Fruit fly (Drosophila melanogaster) whole organism, pupa: ENCODE results near the gene CG10863.

Experiments used
- CG12605 ChIP-seq: fragments of 200-800 bp; sonication (Bioruptor generic); IDR thresholded peaks from 2 replicates; pipeline ENCODE4 v1.3.6; 2022; ENCODE audit warnings: missing biosample characterization, missing genetic modification characterization
- CG14655 ChIP-seq: fragments of 200-800 bp; sonication (Bioruptor generic); optimal IDR thresholded peaks from 3 replicates; lab custom pipeline; 2017; ENCODE audit warnings: mild to moderate bottlenecking, missing biosample characterization, missing genetic modification reagents, missing genetic modification characterization
- CG15710 ChIP-seq: fragments of 200-800 bp; sonication (Bioruptor generic); optimal IDR thresholded peaks from 2 replicates; lab custom pipeline; 2018; ENCODE audit warnings: missing biosample characterization, mild to moderate bottlenecking, missing genetic modification characterization, moderate library complexity
- CG17806 ChIP-seq: fragments of 200-800 bp; sonication (Bioruptor generic); optimal IDR thresholded peaks from 2 replicates; lab custom pipeline; 2018; ENCODE audit warnings: missing biosample characterization, mild to moderate bottlenecking, missing genetic modification characterization, moderate library complexity
- CG34367 ChIP-seq: fragments of 200-800 bp; sonication (Bioruptor generic); optimal IDR thresholded peaks from 2 replicates; lab custom pipeline; 2018; ENCODE audit warnings: missing biosample characterization, mild to moderate bottlenecking, missing genetic modification characterization
- CG8301 ChIP-seq: fragments of 200-800 bp; sonication (Bioruptor generic); optimal IDR thresholded peaks from 2 replicates; lab custom pipeline; 2018; ENCODE audit warnings: missing biosample characterization, mild to moderate bottlenecking, missing genetic modification characterization
- D1 ChIP-seq: fragments of 200-800 bp; sonication (Bioruptor generic); optimal IDR thresholded peaks from 2 replicates; lab custom pipeline; 2018; ENCODE audit warnings: missing biosample characterization, mild to moderate bottlenecking, missing genetic modification characterization, moderate library complexity
- EcR ChIP-seq: fragments of 200-800 bp; sonication (Bioruptor generic); optimal IDR thresholded peaks from 3 replicates; lab custom pipeline; 2019; ENCODE audit warnings: missing biosample characterization, missing genetic modification characterization, mild to moderate bottlenecking, moderate library complexity, missing genetic modification reagents
- Ets98B ChIP-seq: fragments of 200-800 bp; sonication (Bioruptor generic); IDR thresholded peaks from 2 replicates; pipeline ENCODE4 v1.3.6; 2022; ENCODE audit warnings: missing biosample characterization, missing genetic modification characterization
- Pif1B ChIP-seq: fragments of 200-800 bp; sonication (Bioruptor generic); optimal IDR thresholded peaks from 3 replicates; lab custom pipeline; 2016; ENCODE audit warnings: missing biosample characterization, missing genetic modification characterization
- fd96Ca ChIP-seq: fragments of 200-800 bp; sonication (Bioruptor generic); IDR thresholded peaks from 3 replicates; pipeline ENCODE4 v1.3.6; 2022; ENCODE audit warnings: missing biosample characterization, missing genetic modification characterization
- rn ChIP-seq: fragments of 200-800 bp; sonication (Bioruptor generic); IDR thresholded peaks from 2 replicates; pipeline ENCODE4 v1.3.6; 2022; ENCODE audit warnings: missing biosample characterization, missing genetic modification characterization

DNA sequence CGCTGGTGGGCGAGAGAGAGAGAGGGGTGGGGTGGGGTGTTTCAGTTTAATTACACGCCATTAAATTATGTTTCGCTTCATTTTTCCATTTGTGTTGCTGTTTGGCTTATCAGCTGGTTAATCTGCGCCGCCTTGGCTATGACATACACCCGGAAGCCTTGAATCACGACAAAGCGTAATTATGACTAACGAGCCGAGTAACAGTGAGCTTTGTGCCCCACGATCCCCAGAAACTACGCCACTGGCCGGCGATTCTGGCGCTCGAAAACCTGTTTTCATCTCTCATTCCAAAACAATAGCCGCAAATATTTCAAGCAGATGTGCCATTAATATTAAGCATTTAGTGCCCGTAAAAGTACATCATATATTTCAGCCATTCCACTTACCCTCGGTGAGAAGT, 9.6 kb upstream of the CG10863 start:
- no peak for TF ChIP-seq CG34367 (tag; lab: Kevin White, UChicago)
- no peak for TF ChIP-seq rn (GFP tag; lab: Robert Waterston, UW)
- no peak for TF ChIP-seq CG8301
- no peak for TF ChIP-seq CG15710
- no peak for TF ChIP-seq EcR (GFP tag; lab: Kevin White, UChicago)
- no peak for TF ChIP-seq CG17806
- no peak for TF ChIP-seq Pif1B (GFP tag; lab: Kevin White, UChicago)
- no peak for TF ChIP-seq D1
- TF ChIP-seq CG14655 (GFP tag; lab: Kevin White, UChicago): no peak
- TF ChIP-seq Ets98B: no peak
- TF ChIP-seq fd96Ca (GFP tag; lab: Robert Waterston, UW): no peak
- TF ChIP-seq CG12605: no peak
